Worm (Caenorhabditis elegans): ENCODE data around the gene C26B9.6.

- TF ChIP-seq him-1 (tag; optimal IDR thresholded peaks at IDR 0.05) (no peak), dao-5 (tag; optimal IDR thresholded peaks at IDR 0.05) (no peak), W03F9.2 (tag; optimal IDR thresholded peaks at IDR 0.05) (no peak)
These were observed 25.4 kb upstream of the C26B9.6 start for ce11 chrX:5360682-5361081.

Measured in whole organism, L4/young adult.